Worm (Caenorhabditis elegans) whole organism, L2 larva: ENCODE data around the gene fip-3.

Experiments
- ama-1 ChIP-seq: fragments of 150-350 bp; optimal IDR thresholded peaks from 2 replicates; lab custom pipeline; 2018; ENCODE audit warnings: inconsistent platforms
- ceh-82 ChIP-seq: fragments of 150-350 bp; optimal IDR thresholded peaks from 2 replicates; lab custom pipeline; 2014; ENCODE audit warnings: missing biosample characterization, missing genetic modification characterization
- elt-3 ChIP-seq: sonication (generic microtip); optimal IDR thresholded peaks from 2 replicates; lab custom pipeline; 2017; ENCODE audit warnings: missing biosample characterization, missing genetic modification characterization
- mdl-1 ChIP-seq, 2 experiments: fragments of 150-350 bp in 1 of 2; sonication (generic microtip) in 1 of 2; optimal IDR thresholded peaks; 2 replicates each; lab custom pipeline; 2017; ENCODE audit warnings: missing biosample characterization in 2 of 2, missing genetic modification characterization in 2 of 2
- nhr-12 ChIP-seq: fragments of 150-350 bp; optimal IDR thresholded peaks from 2 replicates; lab custom pipeline; 2014; ENCODE audit warnings: missing biosample characterization, missing genetic modification characterization
- nhr-237 ChIP-seq: fragments of 150-350 bp; optimal IDR thresholded peaks from 2 replicates; lab custom pipeline; 2014; ENCODE audit warnings: missing biosample characterization, missing genetic modification characterization
- nhr-77 ChIP-seq: fragments of 150-350 bp; optimal IDR thresholded peaks from 2 replicates; lab custom pipeline; 2014; ENCODE audit warnings: missing biosample characterization, missing genetic modification characterization
- snpc-4 ChIP-seq: fragments of 150-350 bp; optimal IDR thresholded peaks from 2 replicates; lab custom pipeline; 2014; ENCODE audit warnings: missing biosample characterization, missing genetic modification characterization
- unc-39 ChIP-seq: fragments of 150-350 bp; optimal IDR thresholded peaks from 2 replicates; lab custom pipeline; 2014; ENCODE audit warnings: missing biosample characterization, missing genetic modification characterization
- unc-62 ChIP-seq: fragments of 150-350 bp; optimal IDR thresholded peaks from 2 replicates; lab custom pipeline; 2014; ENCODE audit warnings: missing biosample characterization, missing genetic modification reagents, missing genetic modification characterization

DNA sequence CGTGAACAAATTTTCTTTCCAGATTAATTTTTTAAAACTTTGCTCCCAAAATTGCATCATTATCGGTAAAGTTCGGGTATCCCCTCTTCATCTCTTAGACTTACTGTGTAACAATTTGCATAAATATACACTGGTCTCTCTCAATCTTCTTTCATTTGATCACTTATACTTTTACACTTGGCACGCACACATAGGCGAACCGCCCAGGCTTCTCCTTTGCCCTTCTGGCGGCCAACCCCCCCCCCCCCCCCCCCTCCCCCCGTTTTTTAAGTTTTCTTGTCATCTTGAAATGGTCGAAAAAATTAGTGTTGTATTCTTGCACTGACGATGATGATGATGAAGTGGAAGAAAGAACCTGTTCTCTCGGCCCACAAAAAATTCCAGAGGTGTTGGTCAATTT lies 19.0 kb downstream of the fip-3 start:
- no peak for TF ChIP-seq nhr-237
- no peak for TF ChIP-seq unc-39 (tag; lab: Kevin White, UChicago)
- TF ChIP-seq elt-3 (tag; lab: Kevin White, UChicago): no peak
- TF ChIP-seq snpc-4 (tag; lab: Kevin White, UChicago): no peak
- no peak for TF ChIP-seq nhr-77 (tag; lab: Kevin White, UChicago)
- no peak for TF ChIP-seq ceh-82 (tag; lab: Kevin White, UChicago)
- TF ChIP-seq nhr-12 (tag; lab: Kevin White, UChicago): no peak
- no peak for TF ChIP-seq ama-1 (lab: Kevin White, UChicago)
- TF ChIP-seq unc-62 (GFP tag; lab: Kevin White, UChicago): no peak
- TF ChIP-seq mdl-1 (tag; optimal IDR thresholded peaks at IDR 0.05; lab: Kevin White, UChicago): no peak
